Fruit fly (Drosophila melanogaster): ENCODE data around the gene dob.
A peak's percentile ranks its signal among the peaks of the same experiment; 100 is the strongest.

The dob gene

DNA sequence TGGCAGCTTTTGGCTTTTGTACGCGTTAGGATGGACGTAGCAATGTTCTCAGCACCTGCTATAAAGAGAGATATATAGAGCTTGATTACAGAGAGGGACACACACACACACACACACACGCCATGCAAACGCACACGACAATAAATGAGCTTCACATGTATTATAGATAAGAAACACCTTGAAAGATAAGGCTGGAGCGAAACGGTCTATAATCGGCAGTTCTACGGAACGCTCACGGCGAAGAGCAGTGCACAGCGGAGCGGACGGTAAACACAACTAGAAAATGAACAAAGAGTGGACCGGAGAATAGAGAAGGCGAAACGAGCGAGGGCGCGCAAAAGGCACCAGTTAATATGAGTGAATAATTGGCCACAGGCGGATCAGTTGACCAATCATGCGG lies 18.1 kb upstream of the dob start:
- TF ChIP-seq CG17801 (GFP tag; optimal IDR thresholded peaks at IDR 0.05; ENCODE audit: partially characterized antibody) = no peak

DNA sequence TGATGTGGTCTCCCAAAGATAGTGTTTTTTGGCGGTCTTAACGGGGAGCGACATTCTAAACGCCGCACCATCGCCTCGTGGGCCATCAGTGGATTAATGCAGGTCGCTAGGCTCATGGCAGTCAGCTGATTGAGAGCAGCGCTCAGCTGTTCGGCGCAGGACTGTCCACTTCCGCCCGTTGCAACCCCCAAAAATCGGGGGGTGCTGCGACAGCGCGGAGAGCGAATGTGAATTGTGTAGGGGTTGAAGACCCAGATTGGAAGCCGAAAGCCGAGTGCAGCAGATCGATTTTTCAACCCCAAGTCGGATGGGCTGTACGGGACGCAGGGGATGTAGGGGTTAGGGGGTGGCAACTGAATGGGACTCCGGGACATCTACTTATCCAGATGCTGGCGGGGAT lies 4.2 kb upstream of the dob start:
- no peak for TF ChIP-seq CG17801 (GFP tag; optimal IDR thresholded peaks at IDR 0.05; ENCODE audit: partially characterized antibody)

DNA sequence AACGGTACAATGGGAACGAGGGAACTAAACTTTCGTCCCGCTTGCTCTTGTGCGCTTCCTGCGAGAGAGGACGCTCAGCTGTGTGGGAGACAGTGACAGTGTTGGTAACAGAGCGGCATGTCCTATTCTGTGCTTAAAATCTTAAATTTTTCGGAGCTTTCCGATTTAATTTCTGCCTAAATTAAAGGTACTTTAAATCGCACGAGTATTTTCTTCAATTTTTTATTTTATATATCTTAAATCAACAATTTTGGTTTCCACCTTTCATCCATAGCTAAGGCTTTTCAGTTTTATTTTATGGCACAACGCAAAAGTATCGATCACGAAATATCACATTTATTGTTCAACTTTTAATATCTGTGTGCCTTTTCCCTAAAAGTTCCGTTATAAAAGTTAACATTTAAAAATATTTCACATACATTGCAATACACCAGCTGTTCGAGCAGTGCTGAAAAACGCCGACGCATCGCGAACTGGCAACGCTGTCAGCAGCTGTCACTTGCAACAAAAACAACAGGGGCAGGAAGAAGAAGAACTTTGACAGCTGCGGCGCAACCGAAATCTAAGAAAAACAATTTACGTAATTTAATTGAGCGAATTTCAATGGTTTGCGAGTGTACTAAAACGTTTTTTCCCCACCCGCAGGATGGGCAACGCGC lies 3.3 kb upstream of the dob start, which contains the start of the genes hiw and ND-B18:
hiw (minus strand) TSS at position 26 of the 659 bp plus-strand sequence.
ND-B18 (plus strand) TSS at position 330 of the 659 bp plus-strand sequence.
- peak; percentile 61 for TF ChIP-seq CG17801 (GFP tag; optimal IDR thresholded peaks at IDR 0.05; ENCODE audit: partially characterized antibody)

DNA sequence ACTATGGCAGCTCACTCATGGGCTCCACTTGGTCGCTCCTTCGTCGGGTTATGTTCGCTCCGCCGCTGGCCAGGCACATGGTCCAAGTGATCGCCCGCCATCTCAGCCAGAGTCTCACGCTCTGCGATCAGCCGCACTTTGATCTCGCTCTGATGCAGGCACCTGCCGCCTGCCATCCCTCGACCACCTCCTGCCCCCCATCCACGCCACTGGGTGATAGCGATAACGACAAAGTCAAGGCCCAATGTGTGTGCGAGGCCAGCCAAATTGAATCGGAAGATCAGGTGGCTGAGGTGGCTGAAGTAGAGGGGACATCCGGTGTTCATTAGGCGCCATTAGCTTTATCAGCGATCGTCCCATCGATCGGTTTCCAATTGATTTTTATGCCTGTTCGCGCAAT lies 1.7 kb downstream of the dob start:
- no peak for TF ChIP-seq CG17801 (GFP tag; optimal IDR thresholded peaks at IDR 0.05; ENCODE audit: partially characterized antibody)

DNA sequence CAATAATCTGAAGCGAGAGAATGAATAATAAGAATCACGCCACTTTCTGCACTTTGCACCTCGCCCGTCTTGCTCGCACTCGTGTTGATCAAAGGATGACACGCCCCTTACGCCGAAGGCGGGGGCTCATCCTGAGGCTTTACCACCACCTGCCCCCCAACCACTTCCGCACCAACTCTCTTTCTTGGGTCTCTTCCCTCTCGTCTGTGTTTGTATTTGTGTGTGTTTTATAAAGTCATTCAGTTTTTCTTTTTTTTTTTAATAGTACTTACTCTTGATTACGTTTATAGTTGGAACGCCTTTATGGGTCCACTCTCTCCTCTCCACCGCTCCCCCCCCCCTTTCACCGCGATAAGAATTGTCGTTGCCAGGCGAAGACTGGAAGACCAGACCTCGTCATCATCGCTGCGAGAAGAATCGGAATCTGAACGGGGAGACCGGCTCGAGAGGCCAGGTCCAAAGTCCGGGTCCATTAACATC lies 2.6 kb downstream of the dob start:
- peak; percentile 97 for TF ChIP-seq CG17801 (GFP tag; optimal IDR thresholded peaks at IDR 0.05; ENCODE audit: partially characterized antibody)

DNA sequence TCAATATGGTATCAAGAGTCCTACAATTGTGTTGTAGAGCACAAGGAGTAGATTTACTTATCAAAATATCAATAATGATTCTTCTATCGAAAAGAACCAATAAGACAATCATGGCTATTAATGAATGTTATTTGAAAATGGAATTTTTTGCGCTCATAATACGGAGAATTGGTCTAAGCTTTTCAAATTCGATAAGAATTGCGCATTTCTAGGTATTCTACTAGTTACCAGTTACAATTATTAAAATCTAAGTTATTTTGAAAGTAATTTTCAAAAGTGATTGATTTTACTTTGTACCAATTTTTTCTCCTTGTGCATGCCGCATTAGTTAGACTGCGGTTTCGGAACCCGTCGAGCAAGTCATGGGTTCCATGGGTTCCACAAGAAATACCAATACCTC lies 3.3 kb downstream of the dob start:
- TF ChIP-seq CG17801 (GFP tag; optimal IDR thresholded peaks at IDR 0.05; ENCODE audit: partially characterized antibody) = no peak

DNA sequence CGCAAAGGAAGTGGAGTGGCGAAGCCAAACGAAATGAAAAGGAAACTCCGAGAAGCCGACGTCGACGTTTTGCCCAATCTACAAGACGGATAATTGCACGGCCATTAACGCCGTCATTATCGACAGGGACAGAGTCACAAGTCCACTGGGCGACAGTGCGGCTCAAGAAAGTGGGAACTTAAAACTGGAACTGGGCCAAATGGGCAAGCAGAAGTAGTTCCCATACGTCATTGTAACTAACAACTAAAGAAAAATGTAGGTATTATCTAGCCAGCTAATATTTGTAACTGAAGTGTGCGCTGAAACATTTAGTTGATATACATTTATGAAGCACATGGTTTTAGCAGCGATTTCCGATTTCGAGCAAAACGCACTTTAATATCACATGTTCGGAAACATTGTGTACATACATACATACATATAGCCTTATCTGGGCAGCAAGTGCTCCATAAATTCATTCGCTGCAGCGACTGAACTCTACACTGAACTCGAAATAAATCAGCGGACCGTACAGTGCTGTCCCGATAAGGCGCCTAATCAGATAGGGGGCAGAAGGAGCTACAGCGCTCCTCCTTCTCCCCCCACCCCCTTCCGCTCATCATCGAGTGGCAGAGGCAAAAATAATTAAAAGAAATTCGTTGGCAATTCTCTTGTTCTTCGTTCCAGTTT lies 4.1 kb downstream of the dob start:
- no peak for TF ChIP-seq CG17801 (GFP tag; optimal IDR thresholded peaks at IDR 0.05; ENCODE audit: partially characterized antibody)

DNA sequence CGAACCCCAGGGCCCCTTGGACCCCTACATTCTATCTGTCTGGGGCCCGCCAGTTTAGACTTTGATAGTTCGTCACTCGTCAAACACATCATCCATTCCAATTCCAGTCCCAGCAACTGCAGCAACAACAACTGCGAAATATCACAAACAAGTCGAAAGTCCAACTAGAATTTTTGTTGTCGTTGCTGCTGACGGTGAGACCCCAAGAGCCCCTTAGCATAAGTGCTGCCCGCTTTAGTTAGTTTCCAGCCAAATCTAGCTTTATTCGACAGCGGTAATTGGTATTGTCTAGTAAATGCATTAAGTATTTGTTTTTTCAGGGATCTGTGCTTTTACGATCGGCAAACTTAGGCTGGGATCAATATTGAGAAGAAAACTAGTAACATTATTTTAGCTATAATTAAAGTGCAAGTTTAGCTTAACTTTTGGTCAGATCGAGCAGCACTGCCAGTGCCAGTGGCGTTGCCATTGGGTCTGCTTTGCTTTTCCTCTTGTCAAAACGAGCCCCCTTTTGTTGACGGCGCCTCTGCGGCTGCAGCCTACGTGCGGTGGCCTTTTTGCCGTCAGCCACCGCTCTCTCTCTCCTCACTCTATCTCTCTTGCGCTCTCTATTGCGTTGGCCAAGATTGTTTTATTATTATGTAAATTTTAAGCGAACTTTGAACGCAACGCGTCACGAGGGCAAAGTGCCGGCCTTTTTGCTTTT lies 8.0 kb downstream of the dob start:
- peak; percentile 68 for TF ChIP-seq CG17801 (GFP tag; optimal IDR thresholded peaks at IDR 0.05; ENCODE audit: partially characterized antibody)

DNA sequence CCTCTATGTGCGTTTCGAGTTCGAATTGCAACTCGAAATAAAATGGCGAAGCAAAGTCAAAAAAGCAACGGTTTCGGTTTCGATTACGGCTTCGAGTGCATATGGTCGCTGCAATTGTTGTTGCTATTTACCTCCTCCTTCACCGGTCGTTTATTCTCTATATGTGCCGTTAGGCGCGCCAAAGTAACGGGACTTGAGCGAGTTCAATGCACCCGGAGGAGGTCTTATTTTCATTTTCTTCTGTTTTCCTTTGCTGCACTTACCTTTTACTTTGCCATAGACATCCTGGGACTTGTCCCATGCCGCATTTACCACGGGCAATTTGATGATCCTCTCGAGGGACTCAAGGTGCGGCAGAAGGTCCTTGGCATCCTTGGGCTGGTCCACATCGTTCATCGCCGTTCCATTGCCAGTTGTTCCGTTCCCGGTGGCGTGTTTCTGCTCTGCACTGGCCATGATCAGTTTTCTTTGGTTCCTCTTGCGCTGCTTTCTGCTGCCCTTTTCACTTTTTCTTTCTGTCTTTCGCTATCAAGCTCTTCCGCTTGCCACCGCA lies 8.8 kb downstream of the dob start:
- TF ChIP-seq CG17801 (GFP tag; optimal IDR thresholded peaks at IDR 0.05; ENCODE audit: partially characterized antibody) = peak; percentile 79

DNA sequence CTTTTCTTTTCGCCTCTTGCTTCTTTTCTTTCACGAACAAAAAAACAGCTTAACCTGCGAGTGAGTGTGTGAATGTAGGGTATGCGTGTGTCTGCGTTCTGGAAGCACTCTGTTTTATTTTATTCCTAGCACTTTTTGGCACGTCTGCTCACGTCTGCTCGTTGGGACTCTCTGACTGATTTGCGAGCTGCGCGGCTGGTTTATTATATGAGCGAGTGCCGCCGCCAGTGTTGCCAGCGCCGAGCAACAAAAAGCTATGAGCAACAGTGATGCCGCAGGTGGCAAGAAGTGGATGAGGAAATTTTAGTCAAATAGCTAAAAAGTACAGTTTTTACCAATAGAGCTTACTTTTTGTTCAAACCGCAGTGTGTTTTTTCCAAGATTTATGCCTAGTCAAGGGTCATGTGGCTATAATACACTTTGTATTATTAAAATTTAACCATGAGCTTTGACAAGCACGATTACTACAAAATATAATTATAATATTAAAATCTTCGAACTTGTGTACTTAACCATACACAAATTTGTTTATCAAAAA lies 9.3 kb downstream of the dob start, which contains the start of gene Lsd-2:
Lsd-2 (minus strand) TSS at position 183 of the 538 bp plus-strand sequence.
- no peak for TF ChIP-seq CG17801 (GFP tag; optimal IDR thresholded peaks at IDR 0.05; ENCODE audit: partially characterized antibody)

DNA sequence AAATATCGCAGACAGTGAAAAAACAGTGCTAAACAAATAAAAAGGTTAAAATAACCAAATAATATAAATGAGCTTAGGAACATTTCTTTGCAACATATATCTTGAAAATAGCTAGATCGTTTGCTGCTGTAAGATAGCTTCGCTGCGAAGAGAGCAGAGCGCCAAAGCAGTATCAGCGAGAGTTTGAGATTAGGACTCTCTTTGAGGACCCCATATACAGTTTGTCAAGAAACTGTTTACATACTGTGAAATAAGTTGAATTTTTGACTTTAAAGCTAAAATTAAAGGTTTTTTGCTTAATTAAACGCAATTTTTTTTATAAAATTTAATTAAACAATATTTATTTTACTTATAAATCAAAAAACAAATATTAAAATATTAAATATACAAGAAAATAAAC lies 9.8 kb downstream of the dob start:
- no peak for TF ChIP-seq CG17801 (GFP tag; optimal IDR thresholded peaks at IDR 0.05; ENCODE audit: partially characterized antibody)

DNA sequence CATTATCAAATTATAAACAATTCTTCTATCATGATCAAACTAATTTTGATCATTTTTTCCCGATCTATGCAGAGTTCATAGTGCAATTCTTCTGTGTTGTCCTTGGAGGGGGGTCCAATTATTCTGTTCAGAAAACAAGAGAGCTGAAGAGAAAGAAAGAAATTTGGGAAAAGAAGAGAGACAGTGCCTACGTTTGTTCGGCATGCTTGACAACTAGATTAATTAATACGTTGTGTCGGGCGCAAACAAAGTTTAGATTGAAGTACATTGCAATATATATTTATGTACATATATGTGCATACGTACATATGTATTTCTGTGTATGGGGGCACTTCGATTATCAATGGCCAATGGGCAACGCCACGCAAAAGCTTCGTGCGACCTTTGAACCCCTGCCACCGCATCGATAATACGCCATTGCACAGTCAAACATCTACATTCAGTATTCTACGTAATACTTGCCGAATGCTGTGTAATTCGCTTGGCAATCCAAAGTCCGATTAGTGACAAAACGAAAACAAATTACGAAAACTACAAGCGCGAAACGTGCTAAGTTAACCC lies 10.8 kb downstream of the dob start:
- peak; percentile 75 for TF ChIP-seq CG17801 (GFP tag; optimal IDR thresholded peaks at IDR 0.05; ENCODE audit: partially characterized antibody)

DNA sequence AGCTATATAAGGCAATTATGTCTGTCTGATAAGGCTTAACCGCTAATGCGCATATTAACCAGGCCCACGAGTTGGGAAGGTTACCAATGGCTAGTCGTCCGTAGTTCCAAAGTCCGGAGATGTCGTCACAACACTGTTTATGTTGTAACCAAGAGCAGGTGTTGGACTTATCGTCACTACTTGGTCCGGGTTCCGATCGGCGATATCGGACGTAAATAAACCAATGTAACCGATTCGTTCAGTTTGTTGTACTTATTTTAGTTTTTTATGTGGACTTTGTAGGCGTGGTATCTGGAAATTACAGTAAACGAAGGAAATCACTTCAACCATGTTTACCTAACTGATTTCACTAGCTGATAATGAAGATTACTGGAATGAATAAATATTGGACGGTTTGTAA lies 11.6 kb downstream of the dob start:
- TF ChIP-seq CG17801 (GFP tag; optimal IDR thresholded peaks at IDR 0.05; ENCODE audit: partially characterized antibody) = no peak

DNA sequence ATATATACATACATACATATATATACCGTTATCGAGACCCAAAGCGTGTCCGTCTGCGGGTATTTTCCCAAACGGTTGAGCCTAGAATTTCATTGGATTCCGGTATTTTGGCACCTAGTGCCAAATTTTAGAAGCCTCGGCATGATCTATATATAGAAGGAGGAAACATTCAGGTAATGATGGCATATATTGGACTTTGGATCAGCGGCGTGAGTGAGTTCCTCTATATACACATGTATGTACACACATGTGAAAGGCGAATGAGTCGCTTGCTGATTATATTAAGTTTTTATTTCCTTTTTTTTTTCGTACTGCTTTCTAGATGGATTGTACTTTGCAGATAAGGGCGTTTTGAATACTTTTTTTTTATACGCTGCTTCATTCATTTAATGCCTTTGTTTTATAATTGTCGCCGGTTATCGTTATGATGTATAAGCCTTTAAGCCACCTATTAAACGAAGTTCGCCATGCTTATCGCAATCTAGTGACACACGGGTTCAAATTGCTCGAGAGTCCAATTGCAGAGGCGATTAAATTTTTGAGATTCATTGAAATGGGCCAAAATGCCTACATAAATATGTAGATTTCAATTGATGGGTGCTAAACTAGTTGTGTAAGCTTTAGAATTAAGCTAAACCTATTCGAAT lies 12.5 kb downstream of the dob start:
- peak; percentile 57 for TF ChIP-seq CG17801 (GFP tag; optimal IDR thresholded peaks at IDR 0.05; ENCODE audit: partially characterized antibody)
